Worm (Caenorhabditis elegans) whole organism, L3 larva: ENCODE measurements around the gene C34C12.8.

Experiments used
- aly-2 ChIP-seq: fragments of 150-350 bp; optimal IDR thresholded peaks from 2 replicates; lab custom pipeline; 2014; ENCODE audit warnings: missing biosample characterization, missing genetic modification characterization
- fos-1 ChIP-seq: fragments of 150-350 bp; optimal IDR thresholded peaks from 2 replicates; lab custom pipeline; 2014; ENCODE audit warnings: missing biosample characterization, missing genetic modification characterization
- nhr-12 ChIP-seq: fragments of 150-350 bp; optimal IDR thresholded peaks from 2 replicates; lab custom pipeline; 2014; ENCODE audit warnings: missing biosample characterization, missing genetic modification characterization
- snpc-4 ChIP-seq: fragments of 150-350 bp; optimal IDR thresholded peaks from 2 replicates; lab custom pipeline; 2014; ENCODE audit warnings: missing biosample characterization, missing genetic modification characterization
- unc-62 ChIP-seq: fragments of 150-350 bp; sonication (generic microtip); optimal IDR thresholded peaks from 4 replicates; lab custom pipeline; 2014; ENCODE audit warnings: missing biosample characterization, missing genetic modification reagents, missing genetic modification characterization

DNA sequence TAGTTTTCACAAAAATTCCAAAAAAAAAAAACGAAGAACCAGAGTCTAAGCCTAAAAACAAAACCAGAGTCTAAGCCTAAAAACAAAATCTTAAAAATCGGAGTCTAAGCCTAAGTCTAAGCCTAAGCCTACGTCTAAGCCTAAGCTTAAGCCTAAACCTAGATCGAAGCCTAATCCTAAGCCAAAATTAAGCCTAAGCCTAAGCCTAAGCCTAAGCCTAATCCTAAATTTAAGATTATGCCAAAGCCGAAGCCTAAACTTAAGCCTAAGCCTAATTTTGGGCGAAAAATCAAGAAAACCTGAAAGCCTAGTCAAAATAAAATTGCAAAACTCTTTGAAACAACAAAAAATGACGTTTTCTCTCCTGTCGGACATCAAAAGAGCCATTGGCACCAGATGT, 17.2 kb downstream of the C34C12.8 start:
- TF ChIP-seq aly-2 (tag; lab: Kevin White, UChicago) (no peak), nhr-12 (no peak), unc-62 (no peak), snpc-4 (no peak), fos-1 (no peak)
